Worm (Caenorhabditis elegans): ENCODE measurements around the gene coq-5.

- TF ChIP-seq pqm-1 (tag; optimal IDR thresholded peaks at IDR 0.05) (no peak), ets-4 (tag; optimal IDR thresholded peaks at IDR 0.05) (no peak), nfya-1 (tag; optimal IDR thresholded peaks at IDR 0.05) (no peak), fkh-6 (tag; optimal IDR thresholded peaks at IDR 0.05) (no peak), pha-4 (tag; optimal IDR thresholded peaks at IDR 0.05) (no peak), mec-3 (tag; optimal IDR thresholded peaks at IDR 0.05; ENCODE audit: borderline replicate concordance) (no peak)
Observed at ce11 chrIII:7815571-7816348, 42.5 kb downstream of the coq-5 start.

Measured in whole organism, late embryonic.